Fruit fly (Drosophila melanogaster) whole organism, embryonic: Measurements from ENCODE around the gene wam.

Source experiments
- Awh ChIP-seq: fragments of 200-800 bp; sonication (Bioruptor generic); IDR thresholded peaks from 2 replicates; pipeline ENCODE4, ENCODE4 v1.3.6; 2022; ENCODE audit warnings: missing biosample characterization, missing genetic modification characterization
- CG1024 ChIP-seq: fragments of 200-800 bp; sonication (Bioruptor generic); IDR thresholded peaks from 2 replicates; pipeline ENCODE4 v1.3.6; 2022; ENCODE audit warnings: missing biosample characterization, missing genetic modification characterization
- CG11560 ChIP-seq: fragments of 200-800 bp; sonication (Bioruptor generic); IDR thresholded peaks from 3 replicates; pipeline ENCODE4 v1.3.6; 2022; ENCODE audit warnings: missing biosample characterization, missing genetic modification characterization
- CG12236 ChIP-seq: fragments of 200-800 bp; sonication (Bioruptor generic); optimal IDR thresholded peaks from 2 replicates; lab custom pipeline; 2016; ENCODE audit warnings: missing biosample characterization, missing genetic modification characterization
- CG1233 ChIP-seq: fragments of 200-800 bp; sonication (Bioruptor generic); optimal IDR thresholded peaks from 4 replicates; lab custom pipeline; 2018; ENCODE audit warnings: missing biosample characterization, mild to moderate bottlenecking, missing genetic modification characterization
- CG15514 ChIP-seq: fragments of 200-800 bp; sonication (Bioruptor generic); optimal IDR thresholded peaks from 3 replicates; lab custom pipeline; 2017; ENCODE audit warnings: missing biosample characterization, missing genetic modification characterization, mild to moderate bottlenecking, moderate library complexity, missing genetic modification reagents
- CG16779 ChIP-seq: fragments of 200-800 bp; sonication (Bioruptor generic); IDR thresholded peaks from 2 replicates; pipeline ENCODE4 v1.3.6; 2022; ENCODE audit warnings: missing biosample characterization, missing genetic modification characterization
- CG16863 ChIP-seq: fragments of 200-800 bp; sonication (Bioruptor generic); optimal IDR thresholded peaks from 3 replicates; lab custom pipeline; 2016; ENCODE audit warnings: missing biosample characterization, missing genetic modification characterization
- CG32772 ChIP-seq: fragments of 200-800 bp; sonication (Bioruptor generic); IDR thresholded peaks from 2 replicates; pipeline ENCODE4 v1.3.6; 2022; ENCODE audit warnings: missing biosample characterization, missing genetic modification characterization
- CG34224 ChIP-seq: fragments of 200-800 bp; sonication (Bioruptor generic); IDR thresholded peaks from 3 replicates; pipeline ENCODE4 v1.3.6; 2022; ENCODE audit warnings: missing biosample characterization, missing genetic modification characterization; ENCODE audit not compliant: partially characterized antibody
- CG3838 ChIP-seq: fragments of 200-800 bp; sonication (Bioruptor generic); optimal IDR thresholded peaks from 3 replicates; lab custom pipeline; 2016; ENCODE audit warnings: missing biosample characterization, missing genetic modification characterization
- CG4328 ChIP-seq: fragments of 200-800 bp; sonication (Bioruptor generic); optimal IDR thresholded peaks from 3 replicates; lab custom pipeline; 2017; ENCODE audit warnings: missing biosample characterization, missing genetic modification reagents, missing genetic modification characterization
- CG4424 ChIP-seq: fragments of 200-800 bp; sonication (Bioruptor generic); optimal IDR thresholded peaks from 3 replicates; lab custom pipeline; 2016; ENCODE audit warnings: missing biosample characterization, missing genetic modification characterization
- CG6854 ChIP-seq: fragments of 200-800 bp; sonication (Bioruptor generic); optimal IDR thresholded peaks from 3 replicates; lab custom pipeline; 2017; ENCODE audit warnings: missing biosample characterization, mild to moderate bottlenecking, missing genetic modification characterization
- CG7372 ChIP-seq: fragments of 200-800 bp; sonication (Bioruptor generic); IDR thresholded peaks from 2 replicates; pipeline ENCODE4 v1.3.6; 2022; ENCODE audit warnings: missing biosample characterization, missing genetic modification characterization
- CG7839 ChIP-seq: fragments of 200-800 bp; sonication (Bioruptor generic); optimal IDR thresholded peaks from 3 replicates; lab custom pipeline; 2018; ENCODE audit warnings: missing biosample characterization, mild to moderate bottlenecking, missing genetic modification characterization, moderate library complexity
- CG8359 ChIP-seq: fragments of 200-800 bp; sonication (Bioruptor generic); optimal IDR thresholded peaks from 2 replicates; lab custom pipeline; 2017; ENCODE audit warnings: missing biosample characterization, mild to moderate bottlenecking, missing genetic modification characterization, borderline replicate concordance
- CG8388 ChIP-seq: fragments of 200-800 bp; sonication (Bioruptor generic); optimal IDR thresholded peaks from 2 replicates; lab custom pipeline; 2019; ENCODE audit warnings: missing biosample characterization, mild to moderate bottlenecking, missing genetic modification characterization, moderate library complexity
- Dref ChIP-seq: fragments of 200-800 bp; sonication (Bioruptor generic); IDR thresholded peaks from 2 replicates; pipeline ENCODE4 v1.3.6; 2022; ENCODE audit warnings: missing biosample characterization, missing genetic modification characterization
- E2f2 ChIP-seq: fragments of 200-800 bp; sonication (Bioruptor generic); IDR thresholded peaks from 2 replicates; pipeline ENCODE4 v1.3.6; 2022; ENCODE audit warnings: missing biosample characterization, missing genetic modification characterization
- Gug ChIP-seq: fragments of 200-800 bp; sonication (Bioruptor generic); IDR thresholded peaks from 4 replicates; pipeline ENCODE4 v1.3.6; 2022; ENCODE audit warnings: missing biosample characterization, missing genetic modification characterization
- H2.0 ChIP-seq: fragments of 200-800 bp; sonication (Bioruptor generic); IDR thresholded peaks from 2 replicates; pipeline ENCODE4 v1.3.6; 2022; ENCODE audit warnings: missing biosample characterization, missing genetic modification characterization
- HHEX ChIP-seq: fragments of 200-800 bp; sonication (Bioruptor generic); optimal IDR thresholded peaks from 3 replicates; lab custom pipeline; 2017; ENCODE audit warnings: missing biosample characterization, mild to moderate bottlenecking, missing genetic modification characterization, missing genetic modification reagents
- Mes4 ChIP-seq: fragments of 200-800 bp; sonication (Bioruptor generic); optimal IDR thresholded peaks from 2 replicates; lab custom pipeline; 2016; ENCODE audit warnings: missing biosample characterization, missing genetic modification characterization
- NC2β ChIP-seq: fragments of 200-800 bp; sonication (Bioruptor generic); optimal IDR thresholded peaks from 2 replicates; lab custom pipeline; 2016; ENCODE audit warnings: missing biosample characterization, missing genetic modification characterization
- NK7.1 ChIP-seq: fragments of 200-800 bp; sonication (Bioruptor generic); optimal IDR thresholded peaks from 3 replicates; lab custom pipeline; 2016; ENCODE audit warnings: missing biosample characterization, missing genetic modification characterization
- Oli ChIP-seq: fragments of 200-800 bp; sonication (Bioruptor generic); optimal IDR thresholded peaks from 2 replicates; lab custom pipeline; 2018; ENCODE audit warnings: missing biosample characterization, mild to moderate bottlenecking, missing genetic modification characterization, moderate library complexity
- PHDP ChIP-seq: fragments of 200-800 bp; sonication (Bioruptor generic); optimal IDR thresholded peaks from 3 replicates; lab custom pipeline; 2018; ENCODE audit warnings: missing biosample characterization, mild to moderate bottlenecking, missing genetic modification characterization, moderate library complexity
- Sox102F ChIP-seq: fragments of 200-800 bp; sonication (Bioruptor generic); optimal IDR thresholded peaks from 2 replicates; lab custom pipeline; 2018; ENCODE audit warnings: missing biosample characterization, mild to moderate bottlenecking, missing genetic modification characterization, moderate library complexity
- Tbp ChIP-seq: fragments of >200 bp; optimal IDR thresholded peaks from 2 replicates; lab custom pipeline; 2018; ENCODE audit warnings: missing biosample characterization, missing genetic modification characterization
- Usf ChIP-seq: fragments of 200-800 bp; sonication (Bioruptor generic); optimal IDR thresholded peaks from 2 replicates; lab custom pipeline; 2017; ENCODE audit warnings: missing genotype, missing biosample characterization, missing genetic modification characterization
- bigmax ChIP-seq: fragments of 200-800 bp; sonication (Bioruptor generic); optimal IDR thresholded peaks from 2 replicates; lab custom pipeline; 2018; ENCODE audit warnings: missing biosample characterization, mild to moderate bottlenecking, missing genetic modification characterization
- cg ChIP-seq: fragments of 200-800 bp; sonication (Bioruptor generic); optimal IDR thresholded peaks from 3 replicates; lab custom pipeline; 2019; ENCODE audit warnings: missing biosample characterization, mild to moderate bottlenecking, missing genetic modification characterization, moderate library complexity
- corto ChIP-seq: fragments of 200-800 bp; sonication (Bioruptor generic); optimal IDR thresholded peaks from 2 replicates; lab custom pipeline; 2016; ENCODE audit warnings: missing biosample characterization, mild to moderate bottlenecking, missing genetic modification characterization, moderate library complexity
- crp ChIP-seq, 2 experiments: fragments of 200-800 bp; sonication (Bioruptor generic); optimal IDR thresholded peaks; 2 replicates in 1 of 2; 3 replicates in 1 of 2; lab custom pipeline; 2017; ENCODE audit warnings: missing biosample characterization in 2 of 2, missing genetic modification characterization in 2 of 2, mild to moderate bottlenecking in 1 of 2, moderate library complexity in 1 of 2
- dpn ChIP-seq, 2 experiments: fragments of 200-800 bp; sonication (Bioruptor generic); optimal IDR thresholded peaks; 3 replicates each; lab custom pipeline; 2016; ENCODE audit warnings: missing biosample characterization in 2 of 2, missing genetic modification characterization in 2 of 2
- gcm ChIP-seq: fragments of 200-800 bp; sonication (Bioruptor generic); optimal IDR thresholded peaks from 2 replicates; lab custom pipeline; 2019; ENCODE audit warnings: missing biosample characterization, mild to moderate bottlenecking, missing genetic modification characterization, moderate library complexity
- gro ChIP-seq: fragments of 200-800 bp; sonication (Bioruptor generic); optimal IDR thresholded peaks from 2 replicates; lab custom pipeline; 2016; ENCODE audit warnings: missing biosample characterization, missing genetic modification characterization
- hth ChIP-seq: fragments of >200 bp; optimal IDR thresholded peaks from 2 replicates; lab custom pipeline; 2017; ENCODE audit warnings: inconsistent platforms
- lab ChIP-seq: fragments of 200-800 bp; sonication (Bioruptor generic); optimal IDR thresholded peaks from 3 replicates; lab custom pipeline; 2017; ENCODE audit warnings: missing biosample characterization, missing genetic modification characterization, mild to moderate bottlenecking, moderate library complexity, missing genetic modification reagents
- nom ChIP-seq: fragments of 200-800 bp; sonication (Bioruptor generic); optimal IDR thresholded peaks from 2 replicates; lab custom pipeline; 2017; ENCODE audit warnings: missing biosample characterization, missing genetic modification characterization, mild to moderate bottlenecking, moderate library complexity, missing genetic modification reagents
- otp ChIP-seq: fragments of 200-800 bp; sonication (Bioruptor generic); IDR thresholded peaks from 3 replicates; pipeline ENCODE4, ENCODE4 v1.3.6; 2022; ENCODE audit warnings: missing biosample characterization, missing genetic modification characterization
- pros ChIP-seq: fragments of 200-800 bp; sonication (Bioruptor generic); optimal IDR thresholded peaks from 3 replicates; lab custom pipeline; 2019; ENCODE audit warnings: missing biosample characterization, mild to moderate bottlenecking, missing genetic modification characterization, moderate library complexity
- rib ChIP-seq: fragments of 200-800 bp; sonication (Bioruptor generic); IDR thresholded peaks from 2 replicates; pipeline ENCODE4 v1.3.6; 2022; ENCODE audit warnings: missing biosample characterization, missing genetic modification characterization
- seq ChIP-seq: fragments of 200-800 bp; sonication (Bioruptor generic); IDR thresholded peaks from 2 replicates; pipeline ENCODE4 v1.3.6; 2022; ENCODE audit warnings: missing biosample characterization, missing genetic modification characterization
- shn ChIP-seq: fragments of 200-800 bp; sonication (Bioruptor generic); optimal IDR thresholded peaks from 3 replicates; lab custom pipeline; 2016; ENCODE audit warnings: missing biosample characterization, missing genetic modification characterization
- slbo ChIP-seq: fragments of 200-800 bp; sonication (Bioruptor generic); IDR thresholded peaks from 2 replicates; pipeline ENCODE4 v1.3.6; 2022; ENCODE audit warnings: missing biosample characterization, missing genetic modification characterization
- so ChIP-seq: fragments of 200-800 bp; sonication (Bioruptor generic); IDR thresholded peaks from 3 replicates; pipeline ENCODE4 v1.3.6; 2022; ENCODE audit warnings: missing biosample characterization, missing genetic modification characterization
- sob ChIP-seq: fragments of 200-800 bp; sonication (Bioruptor generic); IDR thresholded peaks from 2 replicates; pipeline ENCODE4 v1.3.6; 2022; ENCODE audit warnings: missing biosample characterization, missing genetic modification characterization
- sug ChIP-seq: fragments of 200-800 bp; optimal IDR thresholded peaks from 2 replicates; lab custom pipeline; 2019; ENCODE audit warnings: missing biosample characterization, mild to moderate bottlenecking, missing genetic modification characterization, moderate library complexity
- tna ChIP-seq: fragments of 200-800 bp; sonication (Bioruptor generic); IDR thresholded peaks from 2 replicates; pipeline ENCODE4 v1.3.6; 2022; ENCODE audit warnings: missing biosample characterization, missing genetic modification characterization; ENCODE audit not compliant: partially characterized antibody

The wam gene

DNA sequence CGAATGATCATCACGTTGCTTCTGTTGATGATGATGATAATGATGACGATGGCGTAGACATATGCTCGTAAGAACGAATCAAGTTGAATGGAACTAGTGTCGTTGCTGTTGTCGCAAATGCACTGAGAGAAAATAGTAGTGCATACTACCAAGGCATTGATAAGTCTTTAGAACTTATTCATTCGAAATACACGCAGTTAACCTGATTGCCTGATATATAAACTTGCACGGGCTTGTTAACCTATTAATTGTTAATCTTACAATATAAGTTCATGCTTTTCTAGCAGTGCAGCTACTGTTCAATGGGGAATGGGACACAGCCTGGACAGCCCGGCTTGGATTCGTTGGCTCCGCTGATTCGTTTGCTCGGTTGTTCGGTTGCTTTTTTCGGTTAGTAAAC, 38.4 kb upstream of the wam start (continued):
- TF ChIP-seq CG32772 (GFP tag; lab: Robert Waterston, UW) (peak; percentile 81), CG8359 (GFP tag; lab: Kevin White, UChicago) (peak; percentile 79), crp (GFP tag; optimal IDR thresholded peaks at IDR 0.05; lab: Kevin White, UChicago) (peak in 1 of 2 experiments; percentile 28), CG8388 (GFP tag; lab: Kevin White, UChicago) (peak; percentile 86), H2.0 (GFP tag; lab: Robert Waterston, UW) (peak; percentile 80), CG4328 (GFP tag; lab: Kevin White, UChicago) (no peak), CG7372 (peak; percentile 73), PHDP (tag; lab: Kevin White, UChicago) (peak; percentile 83), CG34224 (GFP tag; lab: Robert Waterston, UW) (no peak), lab (GFP tag; lab: Kevin White, UChicago) (peak; percentile 88), corto (no peak), CG16779 (GFP tag; lab: Robert Waterston, UW) (0 out of 2 replicates have a peak, but pooled peaks have one; percentile 57), rib (GFP tag; lab: Robert Waterston, UW) (peak; percentile 74), Tbp (GFP tag; lab: Kevin White, UChicago) (no peak), pros (GFP tag; lab: Kevin White, UChicago) (no peak), gcm (GFP tag; lab: Kevin White, UChicago) (peak; percentile 82), CG1233 (GFP tag; lab: Kevin White, UChicago) (peak; percentile 79), cg (GFP tag; lab: Kevin White, UChicago) (no peak), dpn (GFP tag; optimal IDR thresholded peaks at IDR 0.05; lab: Kevin White, UChicago) (peak; percentile 85 to 88), CG7839 (peak; percentile 88), bigmax (GFP tag; lab: Kevin White, UChicago) (no peak), Awh (GFP tag; lab: Robert Waterston, UW) (peak; percentile 70), nom (GFP tag; lab: Kevin White, UChicago) (peak; percentile 91), CG12236 (peak; percentile 75), hth (no peak), CG4424 (peak; percentile 90), Oli (tag; lab: Kevin White, UChicago) (peak; percentile 86), NK7.1 (GFP tag; lab: Kevin White, UChicago) (peak; percentile 72), CG15514 (GFP tag; lab: Kevin White, UChicago) (peak; percentile 68), shn (peak; percentile 68), tna (no peak), CG1024 (GFP tag; lab: Robert Waterston, UW) (peak; percentile 54; the same call in 1 of the 2 replicates), CG16863 (GFP tag; lab: Kevin White, UChicago) (peak; percentile 83), CG11560 (tag; lab: Robert Waterston, UW) (peak; percentile 69; the same call in 2 of the 3 replicates), Dref (GFP tag; lab: Robert Waterston, UW) (no peak), slbo (GFP tag; lab: Robert Waterston, UW) (peak; percentile 83), NC2β (GFP tag; lab: Kevin White, UChicago) (peak; percentile 93), Sox102F (GFP tag; lab: Kevin White, UChicago) (peak; percentile 78), otp (GFP tag; lab: Robert Waterston, UW) (peak; percentile 83), Gug (peak; percentile 68; the same call in 2 of the 4 replicates), seq (GFP tag; lab: Robert Waterston, UW) (peak; percentile 70), HHEX (peak; percentile 73), E2f2 (peak; percentile 51), CG3838 (GFP tag; lab: Kevin White, UChicago) (peak; percentile 39), Usf (GFP tag; lab: Kevin White, UChicago) (peak; percentile 71), sug (tag; lab: Kevin White, UChicago) (no peak), gro (GFP tag; lab: Kevin White, UChicago) (peak; percentile 65), CG6854 (GFP tag; lab: Kevin White, UChicago) (peak; percentile 60), sob (GFP tag; lab: Robert Waterston, UW) (peak; percentile 83), so (GFP tag; lab: Robert Waterston, UW) (peak; percentile 71; the same call in 2 of the 3 replicates), Mes4 (GFP tag; lab: Kevin White, UChicago) (peak; percentile 79)
